Fruit fly (Drosophila melanogaster): ENCODE data around the gene CG3009.

dm6 chrX:4649751-4650150, 16.7 kb downstream of the CG3009 start, which contains the start of the genes Cbp80 and Torsin:
- TF ChIP-seq Abd-B (GFP tag; optimal IDR thresholded peaks at IDR 0.05): no peak
- TF ChIP-seq Myc (optimal IDR thresholded peaks at IDR 0.05): no peak
- TF ChIP-seq Sp1 (GFP tag; optimal IDR thresholded peaks at IDR 0.05): no peak
- TF ChIP-seq Hr83 (GFP tag; optimal IDR thresholded peaks at IDR 0.05; ENCODE audit: poor library complexity, severe bottlenecking): no peak
- TF ChIP-seq GATAd (GFP tag; optimal IDR thresholded peaks at IDR 0.05): no peak

Data from whole organism, wandering third instar larva.